Worm (Caenorhabditis elegans) whole organism, L3 larva: Measurements from ENCODE around the gene msp-53.
"Not testable (repeated sequence)": the region's sequence is repeated elsewhere in the genome, so short reads cannot be mapped to it uniquely, and the experiment has no call there.

Source experiments
- R02D3.7 ChIP-seq: fragments of 150-350 bp; optimal IDR thresholded peaks from 2 replicates; lab custom pipeline; 2014; ENCODE audit warnings: missing biosample characterization, missing genetic modification characterization
- ZK546.5 ChIP-seq: sonication (generic microtip); optimal IDR thresholded peaks from 2 replicates; lab custom pipeline; 2017; ENCODE audit warnings: missing biosample characterization, missing genetic modification characterization
- aly-2 ChIP-seq: fragments of 150-350 bp; optimal IDR thresholded peaks from 2 replicates; lab custom pipeline; 2014; ENCODE audit warnings: missing biosample characterization, missing genetic modification characterization
- ama-1 ChIP-seq: fragments of 150-350 bp; optimal IDR thresholded peaks from 2 replicates; lab custom pipeline; 2018
- ceh-28 ChIP-seq: fragments of 150-350 bp; optimal IDR thresholded peaks from 2 replicates; lab custom pipeline; 2014; ENCODE audit warnings: missing biosample characterization, missing genetic modification reagents, missing genetic modification characterization
- egl-27 ChIP-seq: sonication (generic microtip); optimal IDR thresholded peaks from 4 replicates; lab custom pipeline; 2017; ENCODE audit warnings: missing biosample characterization, missing genetic modification reagents, missing genetic modification characterization
- egl-5 ChIP-seq: fragments of 150-350 bp; optimal IDR thresholded peaks from 2 replicates; lab custom pipeline; 2017; ENCODE audit warnings: missing biosample characterization, missing genetic modification reagents, missing genetic modification characterization, inconsistent platforms
- elt-2 ChIP-seq: sonication (generic microtip); optimal IDR thresholded peaks from 2 replicates; lab custom pipeline; 2016; ENCODE audit warnings: missing genetic modification reagents, mild to moderate bottlenecking, missing genetic modification characterization, missing compliant biosample characterization
- eor-1 ChIP-seq, 2 experiments: fragments of 150-350 bp; optimal IDR thresholded peaks; 2 replicates each; lab custom pipeline; 2014 to 2018; ENCODE audit warnings: missing biosample characterization in 2 of 2, missing genetic modification characterization in 2 of 2
- fkh-10 ChIP-seq: sonication (generic microtip); optimal IDR thresholded peaks from 2 replicates; lab custom pipeline; 2017; ENCODE audit warnings: missing biosample characterization, missing genetic modification reagents, missing genetic modification characterization
- fkh-2 ChIP-seq: fragments of 150-350 bp; optimal IDR thresholded peaks from 2 replicates; lab custom pipeline; 2014; ENCODE audit warnings: missing biosample characterization, missing genetic modification reagents, missing genetic modification characterization
- fos-1 ChIP-seq: fragments of 150-350 bp; optimal IDR thresholded peaks from 2 replicates; lab custom pipeline; 2014; ENCODE audit warnings: missing biosample characterization, missing genetic modification characterization
- hmg-11 ChIP-seq: sonication (generic microtip); optimal IDR thresholded peaks from 2 replicates; lab custom pipeline; 2016; ENCODE audit warnings: missing genetic modification characterization, missing compliant biosample characterization
- jun-1 ChIP-seq: fragments of 150-350 bp; optimal IDR thresholded peaks from 2 replicates; lab custom pipeline; 2014; ENCODE audit warnings: missing biosample characterization, missing genetic modification reagents, missing genetic modification characterization
- lin-39 ChIP-seq: fragments of 150-350 bp; optimal IDR thresholded peaks from 2 replicates; lab custom pipeline; 2018; ENCODE audit warnings: missing biosample characterization, missing genetic modification reagents, missing genetic modification characterization
- lsy-12 ChIP-seq: sonication (generic microtip); optimal IDR thresholded peaks from 2 replicates; lab custom pipeline; 2016; ENCODE audit warnings: mild to moderate bottlenecking, missing genetic modification characterization, missing compliant biosample characterization
- mdl-1 ChIP-seq: fragments of 150-350 bp; optimal IDR thresholded peaks from 2 replicates; lab custom pipeline; 2014; ENCODE audit warnings: missing biosample characterization, missing genetic modification characterization
- mml-1 ChIP-seq: fragments of 150-350 bp; sonication (generic microtip); optimal IDR thresholded peaks from 3 replicates; lab custom pipeline; 2014; ENCODE audit warnings: missing biosample characterization, missing genetic modification characterization
- nhr-11 ChIP-seq: fragments of 150-350 bp; optimal IDR thresholded peaks from 2 replicates; lab custom pipeline; 2014; ENCODE audit warnings: missing biosample characterization, missing genetic modification characterization
- nhr-12 ChIP-seq: fragments of 150-350 bp; optimal IDR thresholded peaks from 2 replicates; lab custom pipeline; 2014; ENCODE audit warnings: missing biosample characterization, missing genetic modification characterization
- nhr-237 ChIP-seq: fragments of 150-350 bp; optimal IDR thresholded peaks from 2 replicates; lab custom pipeline; 2014; ENCODE audit warnings: missing biosample characterization, missing genetic modification characterization
- nhr-25 ChIP-seq: sonication (generic microtip); optimal IDR thresholded peaks from 2 replicates; lab custom pipeline; 2017; ENCODE audit warnings: missing biosample characterization, missing genetic modification characterization
- nhr-28 ChIP-seq: fragments of 150-350 bp; optimal IDR thresholded peaks from 2 replicates; lab custom pipeline; 2014; ENCODE audit warnings: missing biosample characterization, missing genetic modification characterization
- nhr-43 ChIP-seq: sonication (generic microtip); optimal IDR thresholded peaks from 2 replicates; lab custom pipeline; 2016; ENCODE audit warnings: mild to moderate bottlenecking, missing genetic modification characterization, missing compliant biosample characterization; ENCODE audit not compliant: poor library complexity, severe bottlenecking
- nhr-67 ChIP-seq: fragments of 150-350 bp; optimal IDR thresholded peaks from 2 replicates; lab custom pipeline; 2014; ENCODE audit warnings: missing biosample characterization, missing genetic modification characterization
- nhr-76 ChIP-seq: fragments of 150-350 bp; sonication (generic microtip); optimal IDR thresholded peaks from 5 replicates; lab custom pipeline; 2014; ENCODE audit warnings: missing biosample characterization, missing genetic modification characterization
- nhr-77 ChIP-seq: fragments of 150-350 bp; optimal IDR thresholded peaks from 2 replicates; lab custom pipeline; 2014; ENCODE audit warnings: missing biosample characterization, missing genetic modification characterization
- pha-4 ChIP-seq: fragments of 150-350 bp; optimal IDR thresholded peaks from 2 replicates; lab custom pipeline; 2014; ENCODE audit warnings: missing biosample characterization, missing genetic modification reagents, missing genetic modification characterization
- pqm-1 ChIP-seq: fragments of 150-350 bp; optimal IDR thresholded peaks from 2 replicates; lab custom pipeline; 2017; ENCODE audit warnings: missing biosample characterization, missing genetic modification characterization, inconsistent platforms
- skn-1 ChIP-seq: fragments of 150-350 bp; optimal IDR thresholded peaks from 2 replicates; lab custom pipeline; 2014; ENCODE audit warnings: missing biosample characterization, missing genetic modification characterization
- unc-39 ChIP-seq: sonication (generic microtip); optimal IDR thresholded peaks from 4 replicates; lab custom pipeline; 2017; ENCODE audit warnings: missing biosample characterization, missing genetic modification characterization
- unc-62 ChIP-seq: fragments of 150-350 bp; sonication (generic microtip); optimal IDR thresholded peaks from 4 replicates; lab custom pipeline; 2014; ENCODE audit warnings: missing biosample characterization, missing genetic modification reagents, missing genetic modification characterization
- zag-1 ChIP-seq: fragments of 150-350 bp; optimal IDR thresholded peaks from 2 replicates; lab custom pipeline; 2014; ENCODE audit warnings: missing biosample characterization, missing genetic modification characterization
- ztf-11 ChIP-seq: fragments of 150-350 bp; optimal IDR thresholded peaks from 2 replicates; lab custom pipeline; 2014; ENCODE audit warnings: missing biosample characterization, missing genetic modification characterization

The msp-53 gene

DNA sequence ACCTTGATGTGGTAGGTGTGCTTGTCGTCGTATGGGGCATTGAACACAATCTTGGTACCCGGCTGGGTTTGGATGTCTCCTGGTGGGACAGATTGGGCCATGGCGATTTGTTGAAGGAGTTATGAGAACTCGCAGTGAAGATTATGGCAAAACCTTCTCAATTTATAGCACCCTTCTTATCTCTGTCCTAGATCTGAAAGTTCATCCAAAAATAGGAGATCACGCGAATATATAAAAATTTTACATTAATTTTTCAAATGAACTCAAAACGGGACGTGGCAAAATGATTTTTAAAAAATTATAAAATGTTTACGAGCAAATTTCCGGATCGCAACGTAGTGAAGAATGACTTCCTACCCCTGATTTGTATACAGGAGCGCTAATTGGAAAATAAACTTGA is at the start of gene msp-53:
msp-53 (minus strand) TSS at position 101 of the 400 bp plus-strand sequence.
- not testable (repeated sequence) for TF ChIP-seq zag-1, ceh-28, nhr-28 (tag; lab: Kevin White, UChicago)

DNA sequence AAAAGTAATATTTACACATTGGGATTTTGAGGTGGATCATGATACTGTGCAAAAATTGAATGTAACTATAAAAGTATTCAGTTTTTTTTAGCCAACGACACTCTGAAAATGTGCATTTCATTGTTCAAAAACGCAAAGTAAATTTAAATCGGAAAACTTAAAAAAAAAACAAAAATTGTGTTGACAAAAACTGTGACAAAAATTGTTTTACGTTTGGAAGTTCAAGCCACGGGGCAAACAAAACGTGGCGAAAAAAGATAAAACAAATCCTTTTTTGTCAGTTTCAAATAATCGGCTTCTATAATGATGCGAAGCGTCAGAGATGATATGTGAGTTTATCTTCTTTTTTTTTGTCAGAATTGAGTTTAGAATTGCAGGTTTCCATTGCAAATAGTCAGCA is 46.7 kb upstream of the msp-53 start, which contains the start of gene AC7.3:
AC7.3 (plus strand) TSS at position 301 of the 400 bp plus-strand sequence.
- TF ChIP-seq nhr-12: no peak
- TF ChIP-seq R02D3.7 (tag; lab: Kevin White, UChicago): no peak
- no peak for TF ChIP-seq mml-1 (tag; lab: Kevin White, UChicago)
- no peak for TF ChIP-seq fkh-2 (tag; lab: Kevin White, UChicago)
- TF ChIP-seq lin-39 (tag; lab: Kevin White, UChicago): no peak
- no peak for TF ChIP-seq ztf-11 (tag; lab: Kevin White, UChicago)
- TF ChIP-seq egl-27 (tag; lab: Kevin White, UChicago): no peak
- TF ChIP-seq unc-62 (GFP tag; lab: Kevin White, UChicago): no peak
- TF ChIP-seq ama-1: no peak
- TF ChIP-seq lsy-12 (tag; lab: Kevin White, UChicago): no peak
- TF ChIP-seq eor-1 (tag; optimal IDR thresholded peaks at IDR 0.05; lab: Kevin White, UChicago): no peak
- TF ChIP-seq unc-39 (tag; lab: Kevin White, UChicago): no peak
- no peak for TF ChIP-seq jun-1

DNA sequence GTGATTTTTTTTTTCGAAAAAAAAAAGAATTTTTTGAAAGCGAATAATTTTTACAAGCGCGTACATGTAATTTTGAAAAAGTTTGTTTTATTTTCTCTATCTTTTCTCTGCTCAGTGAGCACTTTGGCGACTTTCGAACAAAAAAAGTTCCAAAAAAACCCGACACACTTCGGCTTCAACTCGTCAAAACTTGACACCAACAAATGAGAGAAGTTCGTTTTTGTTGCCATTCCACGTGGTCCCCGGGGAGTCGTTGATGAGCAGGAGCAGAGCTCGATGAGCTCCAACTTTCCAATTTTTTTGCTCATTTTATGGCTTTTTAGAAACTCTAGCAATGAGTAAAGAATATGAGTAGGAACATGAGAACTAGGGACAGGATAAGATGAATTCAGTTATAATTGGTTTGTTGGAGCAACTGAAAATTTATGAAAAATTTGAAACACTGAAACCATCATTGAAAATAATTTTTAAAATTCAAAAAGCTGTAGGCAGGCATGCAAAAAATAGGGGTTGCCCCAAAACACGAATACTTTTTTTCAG is 45.6 kb upstream of the msp-53 start:
- TF ChIP-seq lin-39 (tag; lab: Kevin White, UChicago) (peak; percentile 12), jun-1 (no peak), egl-5 (peak; percentile 28)
- TF ChIP-seq, all 47 proteins: peak for 2

DNA sequence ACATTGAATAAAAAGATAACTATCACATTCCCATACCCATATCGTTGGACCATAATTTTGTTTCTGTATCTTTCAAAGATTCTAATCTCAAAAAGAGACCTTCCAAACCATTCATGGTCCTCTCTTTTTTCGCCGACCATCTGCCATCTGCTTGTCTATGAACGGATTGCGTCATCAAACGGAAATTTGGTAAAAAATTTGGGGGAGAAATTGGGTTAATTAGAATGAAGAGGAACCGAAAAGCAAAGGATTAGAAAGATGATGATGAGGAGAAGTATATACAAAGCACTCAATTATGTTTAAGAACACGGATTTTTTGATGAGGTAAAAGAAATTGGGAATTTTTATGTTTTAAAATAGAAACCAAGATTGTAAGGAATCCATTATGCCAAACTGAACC is 45.1 kb upstream of the msp-53 start:
- TF ChIP-seq fos-1 (tag; lab: Kevin White, UChicago) (no peak), nhr-11 (tag; lab: Kevin White, UChicago) (no peak), nhr-77 (tag; lab: Kevin White, UChicago) (no peak), nhr-43 (no peak), jun-1 (no peak), hmg-11 (no peak), fkh-10 (no peak), fkh-2 (tag; lab: Kevin White, UChicago) (no peak), nhr-67 (tag; lab: Kevin White, UChicago) (no peak), mml-1 (tag; lab: Kevin White, UChicago) (no peak), egl-27 (tag; lab: Kevin White, UChicago) (no peak), ZK546.5 (tag; lab: Kevin White, UChicago) (no peak)

DNA sequence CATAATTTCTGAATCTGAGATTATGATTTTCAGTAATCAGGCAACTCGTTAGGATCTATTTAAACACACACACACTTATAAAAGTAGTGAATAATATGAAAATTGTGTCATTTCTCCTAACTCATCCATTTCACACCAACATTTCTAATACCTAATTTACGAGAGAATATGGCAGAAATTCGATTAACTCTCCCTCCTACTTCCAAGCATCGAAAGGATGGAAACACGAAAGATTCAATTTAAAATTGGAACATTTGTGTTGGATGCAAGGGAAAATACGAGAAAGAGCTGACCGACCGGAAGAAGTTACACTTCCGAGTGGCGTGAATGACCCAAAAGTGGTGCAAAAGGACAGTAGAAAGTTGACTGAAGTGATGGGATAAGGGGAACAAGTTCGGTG is 44.1 kb upstream of the msp-53 start:
- TF ChIP-seq fkh-10 (no peak), nhr-11 (tag; lab: Kevin White, UChicago) (no peak), hmg-11 (no peak), unc-39 (tag; lab: Kevin White, UChicago) (no peak), skn-1 (tag; lab: Kevin White, UChicago) (no peak), aly-2 (tag; lab: Kevin White, UChicago) (no peak), egl-5 (no peak), nhr-43 (no peak), ama-1 (no peak), nhr-25 (no peak), nhr-76 (no peak), mdl-1 (tag; lab: Kevin White, UChicago) (no peak), fkh-2 (tag; lab: Kevin White, UChicago) (no peak), pha-4 (tag; lab: Kevin White, UChicago) (no peak), pqm-1 (tag; lab: Kevin White, UChicago) (no peak), elt-2 (no peak), nhr-237 (tag; lab: Kevin White, UChicago) (no peak), nhr-28 (tag; lab: Kevin White, UChicago) (no peak)
